Worm (Caenorhabditis elegans) whole organism, late embryonic: ENCODE measurements around the gene acr-21.
A peak's percentile ranks its signal among the peaks of the same experiment; 100 is the strongest.

ENCODE experiments used
- C08G9.2 ChIP-seq: sonication (generic microtip); optimal IDR thresholded peaks from 2 replicates; lab custom pipeline; 2016; ENCODE audit warnings: mild to moderate bottlenecking, missing genetic modification characterization, moderate library complexity, missing compliant biosample characterization
- C38D4.7 ChIP-seq: fragments of 200-800 bp; sonication (Bioruptor generic); optimal IDR thresholded peaks from 2 replicates; lab custom pipeline; 2018; ENCODE audit warnings: mild to moderate bottlenecking, missing genetic modification characterization, moderate library complexity, missing compliant biosample characterization
- F13H6.1 ChIP-seq: sonication (generic microtip); optimal IDR thresholded peaks from 2 replicates; lab custom pipeline; 2016; ENCODE audit warnings: missing genetic modification characterization, missing compliant biosample characterization
- K02D7.2 ChIP-seq: sonication (generic microtip); optimal IDR thresholded peaks from 2 replicates; lab custom pipeline; 2017; ENCODE audit warnings: mild to moderate bottlenecking, missing genetic modification characterization, missing compliant biosample characterization
- K09A11.1 ChIP-seq: sonication (generic microtip); optimal IDR thresholded peaks from 2 replicates; lab custom pipeline; 2017; ENCODE audit warnings: antibody characterized with exemption, mild to moderate bottlenecking, missing genetic modification characterization, missing compliant biosample characterization; ENCODE audit not compliant: insufficient read depth
- T23F11.4 ChIP-seq: fragments of 200-800 bp; sonication (Bioruptor generic); optimal IDR thresholded peaks from 2 replicates; lab custom pipeline; 2018; ENCODE audit warnings: mild to moderate bottlenecking, missing genetic modification characterization, missing compliant biosample characterization
- Y22D7AL.16 ChIP-seq: sonication (generic microtip); optimal IDR thresholded peaks from 2 replicates; lab custom pipeline; 2016; ENCODE audit warnings: missing genetic modification characterization, missing compliant biosample characterization
- ahr-1 ChIP-seq: sonication (generic microtip); optimal IDR thresholded peaks from 2 replicates; lab custom pipeline; 2016; ENCODE audit warnings: missing genetic modification characterization, missing compliant biosample characterization
- ama-1 ChIP-seq: fragments of 150-350 bp; optimal IDR thresholded peaks from 2 replicates; lab custom pipeline; 2014
- ceh-22 ChIP-seq: sonication (generic microtip); optimal IDR thresholded peaks from 2 replicates; lab custom pipeline; 2017; ENCODE audit warnings: missing biosample characterization, missing genetic modification characterization
- ceh-24 ChIP-seq: sonication (generic microtip); optimal IDR thresholded peaks from 2 replicates; lab custom pipeline; 2016; ENCODE audit warnings: mild to moderate bottlenecking, missing genetic modification characterization, missing compliant biosample characterization
- ceh-34 ChIP-seq: sonication (generic microtip); optimal IDR thresholded peaks from 2 replicates; lab custom pipeline; 2016; ENCODE audit warnings: mild to moderate bottlenecking, missing genetic modification characterization, missing compliant biosample characterization
- ceh-45 ChIP-seq: fragments of 200-800 bp; sonication (Bioruptor generic); IDR thresholded peaks from 2 replicates; pipeline ENCODE4 v1.3.6; 2022; ENCODE audit warnings: missing genetic modification reagents, missing genetic modification characterization, missing compliant biosample characterization
- ceh-9 ChIP-seq: sonication (generic microtip); optimal IDR thresholded peaks from 2 replicates; lab custom pipeline; 2016; ENCODE audit warnings: mild to moderate bottlenecking, missing genetic modification characterization, inconsistent platforms, missing compliant biosample characterization
- che-1 ChIP-seq: sonication (generic microtip); optimal IDR thresholded peaks from 2 replicates; lab custom pipeline; 2016; ENCODE audit warnings: mild to moderate bottlenecking, missing genetic modification characterization, missing compliant biosample characterization
- elt-2 ChIP-seq: sonication (generic microtip); optimal IDR thresholded peaks from 2 replicates; lab custom pipeline; 2016; ENCODE audit warnings: missing genetic modification reagents, missing genetic modification characterization, missing compliant biosample characterization
- elt-4 ChIP-seq: sonication (generic microtip); optimal IDR thresholded peaks from 2 replicates; lab custom pipeline; 2016; ENCODE audit warnings: missing genetic modification characterization, missing compliant biosample characterization
- fkh-10 ChIP-seq: fragments of 150-350 bp; optimal IDR thresholded peaks from 2 replicates; lab custom pipeline; 2014; ENCODE audit warnings: missing biosample characterization, missing genetic modification reagents, missing genetic modification characterization
- fkh-6 ChIP-seq: sonication (generic microtip); optimal IDR thresholded peaks from 2 replicates; lab custom pipeline; 2016; ENCODE audit warnings: missing genetic modification characterization, missing compliant biosample characterization
- hlh-13 ChIP-seq: fragments of 200-800 bp; sonication (Bioruptor generic); optimal IDR thresholded peaks from 2 replicates; lab custom pipeline; 2018; ENCODE audit warnings: mild to moderate bottlenecking, missing genetic modification characterization, missing compliant biosample characterization
- hlh-15 ChIP-seq: sonication (generic microtip); optimal IDR thresholded peaks from 2 replicates; lab custom pipeline; 2016; ENCODE audit warnings: missing genetic modification characterization, missing compliant biosample characterization
- hlh-8 ChIP-seq: sonication (generic microtip); optimal IDR thresholded peaks from 2 replicates; lab custom pipeline; 2016; ENCODE audit warnings: missing genotype, missing genetic modification characterization, missing compliant biosample characterization
- lim-6 ChIP-seq: sonication (generic microtip); optimal IDR thresholded peaks from 2 replicates; lab custom pipeline; 2016; ENCODE audit warnings: missing genetic modification characterization, missing compliant biosample characterization
- lin-11 ChIP-seq: fragments of 200-800 bp; sonication (Bioruptor generic); optimal IDR thresholded peaks from 2 replicates; lab custom pipeline; 2018; ENCODE audit warnings: mild to moderate bottlenecking, missing genetic modification characterization, missing compliant biosample characterization
- madf-2 ChIP-seq: sonication (generic microtip); optimal IDR thresholded peaks from 2 replicates; lab custom pipeline; 2017; ENCODE audit warnings: missing genetic modification characterization, missing compliant biosample characterization
- nfya-1 ChIP-seq: sonication (generic microtip); optimal IDR thresholded peaks from 2 replicates; lab custom pipeline; 2017; ENCODE audit warnings: missing genetic modification characterization, mild to moderate bottlenecking, missing compliant biosample characterization, antibody characterized with exemption, moderate library complexity
- nhr-11 ChIP-seq: fragments of 150-350 bp; optimal IDR thresholded peaks from 2 replicates; lab custom pipeline; 2014; ENCODE audit warnings: missing biosample characterization, missing genetic modification characterization
- nhr-232 ChIP-seq: sonication (generic microtip); optimal IDR thresholded peaks from 2 replicates; lab custom pipeline; 2016; ENCODE audit warnings: missing genetic modification characterization, missing compliant biosample characterization
- odd-2 ChIP-seq: sonication (generic microtip); optimal IDR thresholded peaks from 2 replicates; lab custom pipeline; 2017; ENCODE audit warnings: antibody characterized with exemption, mild to moderate bottlenecking, missing genetic modification characterization, missing compliant biosample characterization
- pag-3 ChIP-seq: sonication (generic microtip); optimal IDR thresholded peaks from 2 replicates; lab custom pipeline; 2016; ENCODE audit warnings: missing compliant biosample characterization, missing genetic modification characterization, borderline replicate concordance
- pat-9 ChIP-seq: fragments of 200-800 bp; sonication (Bioruptor generic); optimal IDR thresholded peaks from 2 replicates; lab custom pipeline; 2018; ENCODE audit warnings: mild to moderate bottlenecking, missing genetic modification characterization, moderate library complexity, missing compliant biosample characterization
- pax-1 ChIP-seq: fragments of 150-350 bp; optimal IDR thresholded peaks from 2 replicates; lab custom pipeline; 2014; ENCODE audit warnings: missing biosample characterization, missing genetic modification characterization
- pha-2 ChIP-seq: sonication (generic microtip); optimal IDR thresholded peaks from 2 replicates; lab custom pipeline; 2017; ENCODE audit warnings: mild to moderate bottlenecking, missing genetic modification characterization, missing compliant biosample characterization
- pha-4 ChIP-seq: fragments of 150-350 bp; optimal IDR thresholded peaks from 2 replicates; lab custom pipeline; 2018; ENCODE audit warnings: missing biosample characterization, missing genetic modification reagents, missing genetic modification characterization
- pros-1 ChIP-seq: fragments of 150-350 bp; optimal IDR thresholded peaks from 2 replicates; lab custom pipeline; 2014; ENCODE audit warnings: missing biosample characterization, missing genetic modification reagents, missing genetic modification characterization
- ref-2 ChIP-seq: sonication (generic microtip); optimal IDR thresholded peaks from 2 replicates; lab custom pipeline; 2016; ENCODE audit warnings: missing genetic modification characterization, missing compliant biosample characterization
- rnt-1 ChIP-seq: sonication (generic microtip); optimal IDR thresholded peaks from 2 replicates; lab custom pipeline; 2016; ENCODE audit warnings: missing genetic modification characterization, missing compliant biosample characterization
- sdc-2 ChIP-seq: sonication (generic microtip); optimal IDR thresholded peaks from 2 replicates; lab custom pipeline; 2016; ENCODE audit warnings: missing genotype, missing genetic modification characterization, missing compliant biosample characterization
- sox-2 ChIP-seq: fragments of 200-800 bp; sonication (Bioruptor generic); IDR thresholded peaks from 2 replicates; pipeline ENCODE4 v1.3.6; 2022; ENCODE audit warnings: missing genetic modification reagents, missing genetic modification characterization, missing compliant biosample characterization
- sox-4 ChIP-seq: sonication (generic microtip); optimal IDR thresholded peaks from 2 replicates; lab custom pipeline; 2017; ENCODE audit warnings: mild to moderate bottlenecking, missing genetic modification characterization, inconsistent platforms, missing compliant biosample characterization
- tbx-7 ChIP-seq: sonication (generic microtip); optimal IDR thresholded peaks from 2 replicates; lab custom pipeline; 2016; ENCODE audit warnings: missing genotype, missing genetic modification characterization, missing compliant biosample characterization
- ttx-3 ChIP-seq: sonication (generic microtip); optimal IDR thresholded peaks from 2 replicates; lab custom pipeline; 2016; ENCODE audit warnings: missing genetic modification reagents, missing genetic modification characterization, missing compliant biosample characterization
- unc-3 ChIP-seq, 2 experiments: fragments of 200-800 bp in 1 of 2; sonication (Bioruptor generic) in 1 of 2; sonication (generic microtip) in 1 of 2; conservative IDR thresholded peaks in 1 of 2; optimal IDR thresholded peaks in 1 of 2; 2 replicates each; pipeline versions ENCODE4 v1.3.6 to Lab custom; 2016 to 2022; ENCODE audit warnings: missing compliant biosample characterization in 2 of 2, missing genetic modification characterization in 2 of 2, missing genetic modification reagents in 1 of 2
- unc-86 ChIP-seq: sonication (generic microtip); optimal IDR thresholded peaks from 2 replicates; lab custom pipeline; 2016; ENCODE audit warnings: missing genetic modification characterization, missing compliant biosample characterization
- zip-5 ChIP-seq: sonication (generic microtip); optimal IDR thresholded peaks from 2 replicates; lab custom pipeline; 2016; ENCODE audit warnings: missing genetic modification characterization, missing compliant biosample characterization
- ztf-16 ChIP-seq: sonication (generic microtip); optimal IDR thresholded peaks from 2 replicates; lab custom pipeline; 2017; ENCODE audit warnings: missing genetic modification characterization, missing compliant biosample characterization

acr-21 gene

DNA sequence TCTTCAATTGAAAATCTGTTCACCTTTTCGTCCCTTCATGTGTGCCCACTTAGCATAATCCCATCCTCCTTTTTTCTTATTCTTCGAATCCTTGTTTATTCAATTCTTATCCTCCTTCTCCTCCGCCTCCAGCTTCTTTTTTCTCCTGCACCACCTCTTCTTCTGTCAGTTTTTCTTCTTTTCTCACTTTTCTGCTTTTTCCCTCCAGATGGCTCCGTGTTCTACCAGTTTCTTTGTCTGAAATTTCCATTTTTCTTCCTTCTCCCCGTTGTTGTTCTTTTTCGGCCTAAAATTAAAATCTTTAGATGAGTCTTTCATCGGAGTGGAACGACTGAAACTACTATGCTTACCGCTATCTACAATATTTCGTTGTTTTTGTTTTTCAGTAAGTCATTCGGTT is at the start of gene acr-21:
Gene acr-21 (plus strand): TSS at position 301 of the 400 bp plus-strand sequence.
- TF ChIP-seq pha-2 (tag; lab: Kevin White, UChicago) (no peak), lin-11 (tag; lab: Kevin White, UChicago) (no peak), ref-2 (tag; lab: Kevin White, UChicago) (no peak), madf-2 (no peak), ceh-24 (tag; lab: Kevin White, UChicago) (no peak), K09A11.1 (tag; lab: Kevin White, UChicago) (no peak), zip-5 (tag; lab: Kevin White, UChicago) (no peak), unc-86 (tag; lab: Kevin White, UChicago) (no peak), sox-2 (no peak), pros-1 (no peak), unc-3 (GFP tag; conservative IDR thresholded peaks at IDR 0.05; lab: Robert Waterston, UW) (no peak), unc-3 (tag; optimal IDR thresholded peaks at IDR 0.05; lab: Kevin White, UChicago) (no peak)

DNA sequence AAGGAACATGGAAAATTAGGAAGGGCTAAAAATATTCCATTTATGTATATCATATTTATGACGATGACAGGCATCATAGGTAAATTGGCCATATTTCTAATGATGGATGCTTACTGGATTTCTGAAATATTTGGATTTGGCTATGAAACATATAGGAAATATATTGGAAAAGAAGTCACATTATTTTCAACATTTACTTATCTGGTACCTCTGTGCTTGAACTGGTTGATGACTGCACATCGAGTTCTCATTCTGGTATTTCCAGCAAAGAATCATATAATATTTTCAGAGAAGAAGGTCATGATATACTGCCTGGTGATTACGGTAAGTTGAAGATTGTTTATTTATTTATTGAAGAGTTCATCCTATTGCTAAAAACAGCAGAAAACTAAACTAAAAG is 49.0 kb upstream of the acr-21 start, which contains the start of gene srxa-5:
Gene srxa-5 (plus strand): TSS at position 301 of the 400 bp plus-strand sequence.
- no peak for TF ChIP-seq ttx-3
- TF ChIP-seq sox-4 (tag; lab: Kevin White, UChicago), result no peak
- no peak for TF ChIP-seq madf-2
- no peak for TF ChIP-seq unc-3 (GFP tag; conservative IDR thresholded peaks at IDR 0.05; lab: Robert Waterston, UW)
- TF ChIP-seq unc-3 (tag; optimal IDR thresholded peaks at IDR 0.05; lab: Kevin White, UChicago), result no peak
- no peak for TF ChIP-seq K02D7.2 (tag; lab: Kevin White, UChicago)
- no peak for TF ChIP-seq ztf-16

DNA sequence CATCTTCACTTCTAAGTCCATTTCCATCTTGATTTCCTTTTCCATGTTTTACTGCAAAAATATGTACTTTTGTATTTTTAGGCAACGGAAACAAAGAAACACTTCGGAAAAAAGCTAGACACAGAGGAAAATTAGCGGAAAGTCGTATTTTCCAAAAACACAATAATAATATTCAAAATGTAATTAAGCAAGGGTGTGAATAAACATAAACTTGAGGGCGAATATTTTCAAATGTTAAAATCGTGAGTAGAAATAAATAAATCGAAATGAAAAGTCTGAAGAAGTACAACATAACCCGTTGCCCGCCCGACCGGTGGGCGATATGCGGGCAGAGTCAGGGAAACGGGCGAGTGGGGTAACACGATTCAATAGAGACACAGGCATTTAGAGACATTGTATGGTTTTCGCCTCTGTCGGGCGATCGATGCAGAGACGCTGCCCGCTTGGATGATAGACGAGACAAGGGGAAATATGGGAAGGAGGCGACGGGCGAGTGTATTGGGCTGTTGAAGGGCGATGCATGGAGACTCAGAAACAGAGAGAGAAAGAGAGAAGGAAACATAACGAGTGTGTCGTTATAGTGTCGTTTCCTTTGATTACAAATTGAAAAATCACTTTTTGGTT is 44.6 kb upstream of the acr-21 start, which contains the start of gene C09E7.4:
Gene C09E7.4 (minus strand): TSS at position 51 of the 624 bp plus-strand sequence.
- TF ChIP-seq pha-4, result no peak
- TF ChIP-seq nhr-232 (tag; lab: Kevin White, UChicago), result no peak
- no peak for TF ChIP-seq hlh-15 (tag; lab: Kevin White, UChicago)
- no peak for TF ChIP-seq K02D7.2 (tag; lab: Kevin White, UChicago)
- peak; percentile 51 for TF ChIP-seq C08G9.2 (tag; lab: Kevin White, UChicago)
- no peak for TF ChIP-seq lim-6
- TF ChIP-seq C38D4.7, result no peak
- peak; percentile 68 for TF ChIP-seq ceh-34 (tag; lab: Kevin White, UChicago)
- TF ChIP-seq rnt-1 (tag; lab: Kevin White, UChicago), result peak; percentile 46
- no peak for TF ChIP-seq Y22D7AL.16 (tag; lab: Kevin White, UChicago)
- no peak for TF ChIP-seq ceh-24 (tag; lab: Kevin White, UChicago)
- TF ChIP-seq ahr-1, result no peak
- no peak for TF ChIP-seq ama-1
- TF ChIP-seq hlh-13 (GFP tag; lab: Kevin White, UChicago), result no peak
- no peak for TF ChIP-seq elt-4 (tag; lab: Kevin White, UChicago)
- TF ChIP-seq F13H6.1 (tag; lab: Kevin White, UChicago), result peak; percentile 8
- TF ChIP-seq unc-3 (GFP tag; conservative IDR thresholded peaks at IDR 0.05; lab: Robert Waterston, UW), result no peak
- TF ChIP-seq unc-3 (tag; optimal IDR thresholded peaks at IDR 0.05; lab: Kevin White, UChicago), result no peak
- peak; percentile 71 for TF ChIP-seq nfya-1 (tag; lab: Kevin White, UChicago)
- TF ChIP-seq K09A11.1 (tag; lab: Kevin White, UChicago), result no peak
- no peak for TF ChIP-seq ceh-22 (tag; lab: Kevin White, UChicago)
- TF ChIP-seq madf-2, result no peak
- TF ChIP-seq elt-2 (tag; lab: Kevin White, UChicago), result peak; percentile 29
- TF ChIP-seq fkh-10 (GFP tag; lab: Kevin White, UChicago), result no peak
- TF ChIP-seq ref-2 (tag; lab: Kevin White, UChicago), result no peak
- peak; percentile 37 for TF ChIP-seq hlh-8 (tag; lab: Kevin White, UChicago)
- no peak for TF ChIP-seq ceh-9 (tag; lab: Kevin White, UChicago)
- TF ChIP-seq T23F11.4, result peak; percentile 48
- TF ChIP-seq ceh-45 (GFP tag; lab: Robert Waterston, UW), result no peak
- TF ChIP-seq che-1, result peak; percentile 8
- peak; percentile 26 for TF ChIP-seq pag-3 (tag; lab: Kevin White, UChicago)
- TF ChIP-seq pax-1, result no peak
- TF ChIP-seq sdc-2 (tag; lab: Kevin White, UChicago), result peak; percentile 59
- no peak for TF ChIP-seq nhr-11 (tag; lab: Kevin White, UChicago)
- TF ChIP-seq tbx-7 (tag; lab: Kevin White, UChicago), result no peak
- no peak for TF ChIP-seq pat-9 (tag; lab: Kevin White, UChicago)
- no peak for TF ChIP-seq odd-2
- no peak for TF ChIP-seq sox-2
- TF ChIP-seq lin-11 (tag; lab: Kevin White, UChicago), result no peak
- TF ChIP-seq fkh-6, result no peak
